Worm (Caenorhabditis elegans) whole organism, early embryonic: ENCODE measurements around the gene nhr-51.

Experiments
- B0310.2 ChIP-seq: sonication (generic microtip); optimal IDR thresholded peaks from 2 replicates; lab custom pipeline; 2016; ENCODE audit warnings: mild to moderate bottlenecking, missing genetic modification characterization, missing compliant biosample characterization
- aly-1 ChIP-seq: sonication (generic microtip); optimal IDR thresholded peaks from 2 replicates; lab custom pipeline; 2016; ENCODE audit warnings: missing genetic modification characterization, missing compliant biosample characterization
- ama-1 ChIP-seq: fragments of 150-350 bp; optimal IDR thresholded peaks from 2 replicates; lab custom pipeline; 2014
- ceh-36 ChIP-seq: sonication (generic microtip); optimal IDR thresholded peaks from 2 replicates; lab custom pipeline; 2016; ENCODE audit warnings: missing genetic modification characterization, inconsistent platforms, missing compliant biosample characterization
- ets-7 ChIP-seq: sonication (generic microtip); optimal IDR thresholded peaks from 2 replicates; lab custom pipeline; 2016; ENCODE audit warnings: missing genotype, missing genetic modification characterization, missing compliant biosample characterization
- hmg-4 ChIP-seq: fragments of 200-800 bp; sonication (Bioruptor generic); optimal IDR thresholded peaks from 2 replicates; lab custom pipeline; 2018; ENCODE audit warnings: mild to moderate bottlenecking, missing genetic modification characterization, missing compliant biosample characterization
- tbx-11 ChIP-seq: fragments of 200-800 bp; sonication (Bioruptor generic); IDR thresholded peaks from 2 replicates; pipeline ENCODE4 v1.3.6; 2022; ENCODE audit warnings: missing genetic modification characterization, missing compliant biosample characterization

DNA sequence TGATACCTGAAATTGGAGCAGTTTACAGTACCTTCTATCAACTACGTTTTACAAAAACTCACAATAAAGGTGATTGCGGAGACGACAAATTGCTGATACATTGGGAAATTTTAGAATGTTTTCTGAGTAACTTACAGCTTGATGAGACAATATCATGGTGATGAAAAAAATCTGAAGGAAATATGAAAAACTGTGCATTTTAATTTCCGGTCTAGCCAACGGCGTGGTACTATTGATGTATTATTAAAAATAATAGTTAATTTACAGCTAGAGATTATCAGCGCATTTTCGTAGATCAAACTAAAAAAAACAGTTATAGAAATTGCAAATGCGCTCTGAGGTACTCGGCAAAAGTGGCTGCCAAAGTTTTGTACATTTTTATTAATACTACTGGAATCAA is 24.3 kb downstream of the nhr-51 start, which contains the start of gene srx-29:
- no peak for TF ChIP-seq hmg-4 (GFP tag; lab: Kevin White, UChicago)
- TF ChIP-seq ceh-36 = no peak
- TF ChIP-seq aly-1 (tag; lab: Kevin White, UChicago) = no peak
- no peak for TF ChIP-seq ets-7 (tag; lab: Kevin White, UChicago)
- no peak for TF ChIP-seq ama-1 (lab: Kevin White, UChicago)
- TF ChIP-seq B0310.2 = no peak
- TF ChIP-seq tbx-11 (GFP tag; lab: Robert Waterston, UW) = no peak
